Worm (Caenorhabditis elegans) whole organism, L2 larva: ENCODE results near the gene apc-11.

Experiments used
- C34F6.9 ChIP-seq: fragments of 150-350 bp; optimal IDR thresholded peaks from 2 replicates; lab custom pipeline; 2014; ENCODE audit warnings: missing biosample characterization, missing genetic modification characterization
- F13H6.1 ChIP-seq: sonication (generic microtip); optimal IDR thresholded peaks from 2 replicates; lab custom pipeline; 2016; ENCODE audit warnings: missing genetic modification characterization, missing compliant biosample characterization
- R02D3.7 ChIP-seq: fragments of 150-350 bp; optimal IDR thresholded peaks from 2 replicates; lab custom pipeline; 2014; ENCODE audit warnings: missing biosample characterization, missing genetic modification characterization
- Y55F3AM.14 ChIP-seq: fragments of 200-800 bp; sonication (Bioruptor generic); optimal IDR thresholded peaks from 2 replicates; lab custom pipeline; 2018; ENCODE audit warnings: mild to moderate bottlenecking, missing genetic modification characterization, missing compliant biosample characterization
- ZK546.5 ChIP-seq: sonication (generic microtip); optimal IDR thresholded peaks from 2 replicates; lab custom pipeline; 2017; ENCODE audit warnings: missing biosample characterization, missing genetic modification characterization
- alr-1 ChIP-seq: fragments of 150-350 bp; optimal IDR thresholded peaks from 2 replicates; lab custom pipeline; 2014; ENCODE audit warnings: missing biosample characterization, missing genetic modification characterization
- aly-2 ChIP-seq: fragments of 150-350 bp; optimal IDR thresholded peaks from 2 replicates; lab custom pipeline; 2014; ENCODE audit warnings: missing biosample characterization, missing genetic modification characterization
- ama-1 ChIP-seq: fragments of 150-350 bp; optimal IDR thresholded peaks from 2 replicates; lab custom pipeline; 2018; ENCODE audit warnings: inconsistent platforms
- blmp-1 ChIP-seq: sonication (generic microtip); optimal IDR thresholded peaks from 2 replicates; lab custom pipeline; 2017; ENCODE audit warnings: missing genetic modification characterization, mild to moderate bottlenecking, missing compliant biosample characterization, antibody characterized with exemption, moderate library complexity; ENCODE audit not compliant: insufficient read depth
- ceh-16 ChIP-seq: fragments of 150-350 bp; optimal IDR thresholded peaks from 2 replicates; lab custom pipeline; 2014; ENCODE audit warnings: missing biosample characterization, missing genetic modification characterization
- ceh-82 ChIP-seq: fragments of 150-350 bp; optimal IDR thresholded peaks from 2 replicates; lab custom pipeline; 2014; ENCODE audit warnings: missing biosample characterization, missing genetic modification characterization
- crh-2 ChIP-seq: sonication (generic microtip); optimal IDR thresholded peaks from 2 replicates; lab custom pipeline; 2017; ENCODE audit warnings: missing biosample characterization, missing genetic modification characterization
- egl-27 ChIP-seq: sonication (generic microtip); optimal IDR thresholded peaks from 3 replicates; lab custom pipeline; 2017; ENCODE audit warnings: missing biosample characterization, missing genetic modification reagents, missing genetic modification characterization
- elt-1 ChIP-seq: fragments of 150-350 bp; optimal IDR thresholded peaks from 2 replicates; lab custom pipeline; 2014; ENCODE audit warnings: missing biosample characterization, missing genetic modification characterization
- elt-3 ChIP-seq: sonication (generic microtip); optimal IDR thresholded peaks from 2 replicates; lab custom pipeline; 2017; ENCODE audit warnings: missing biosample characterization, missing genetic modification characterization
- fos-1 ChIP-seq: fragments of 150-350 bp; optimal IDR thresholded peaks from 2 replicates; lab custom pipeline; 2014; ENCODE audit warnings: missing biosample characterization, missing genetic modification characterization
- gmeb-1 ChIP-seq: fragments of 150-350 bp; optimal IDR thresholded peaks from 2 replicates; lab custom pipeline; 2014; ENCODE audit warnings: missing biosample characterization, missing genetic modification characterization
- lin-11 ChIP-seq: fragments of 150-350 bp; sonication (generic microtip); optimal IDR thresholded peaks from 2 replicates; lab custom pipeline; 2014; ENCODE audit warnings: missing biosample characterization, missing genetic modification characterization, inconsistent platforms, mixed read lengths
- lin-13 ChIP-seq: fragments of 150-350 bp; optimal IDR thresholded peaks from 2 replicates; lab custom pipeline; 2014; ENCODE audit warnings: missing biosample characterization, missing genetic modification reagents, missing genetic modification characterization
- lin-39 ChIP-seq: fragments of 150-350 bp; optimal IDR thresholded peaks from 2 replicates; lab custom pipeline; 2014; ENCODE audit warnings: missing biosample characterization, missing genetic modification reagents, missing genetic modification characterization
- mab-5 ChIP-seq: fragments of 150-350 bp; optimal IDR thresholded peaks from 2 replicates; lab custom pipeline; 2014; ENCODE audit warnings: missing biosample characterization, missing genetic modification characterization
- mbf-1 ChIP-seq: sonication (generic microtip); optimal IDR thresholded peaks from 2 replicates; lab custom pipeline; 2017; ENCODE audit warnings: missing biosample characterization, missing genetic modification characterization
- mdl-1 ChIP-seq, 2 experiments: fragments of 150-350 bp in 1 of 2; sonication (generic microtip) in 1 of 2; optimal IDR thresholded peaks; 2 replicates each; lab custom pipeline; 2017; ENCODE audit warnings: missing biosample characterization in 2 of 2, missing genetic modification characterization in 2 of 2
- nhr-10 ChIP-seq: sonication (generic microtip); optimal IDR thresholded peaks from 2 replicates; lab custom pipeline; 2017; ENCODE audit warnings: missing biosample characterization, missing genetic modification characterization
- nhr-11 ChIP-seq: fragments of 150-350 bp; optimal IDR thresholded peaks from 2 replicates; lab custom pipeline; 2014; ENCODE audit warnings: missing biosample characterization, missing genetic modification characterization
- nhr-12 ChIP-seq: fragments of 150-350 bp; optimal IDR thresholded peaks from 2 replicates; lab custom pipeline; 2014; ENCODE audit warnings: missing biosample characterization, missing genetic modification characterization
- nhr-129 ChIP-seq: fragments of 150-350 bp; optimal IDR thresholded peaks from 2 replicates; lab custom pipeline; 2014; ENCODE audit warnings: missing biosample characterization, missing genetic modification characterization
- nhr-21 ChIP-seq: fragments of 150-350 bp; optimal IDR thresholded peaks from 2 replicates; lab custom pipeline; 2014; ENCODE audit warnings: missing biosample characterization, missing genetic modification characterization
- nhr-23 ChIP-seq: fragments of 150-350 bp; optimal IDR thresholded peaks from 2 replicates; lab custom pipeline; 2014; ENCODE audit warnings: missing biosample characterization, missing genetic modification reagents, missing genetic modification characterization
- nhr-237 ChIP-seq: fragments of 150-350 bp; optimal IDR thresholded peaks from 2 replicates; lab custom pipeline; 2014; ENCODE audit warnings: missing biosample characterization, missing genetic modification characterization
- nhr-25 ChIP-seq: fragments of 150-350 bp; sonication (generic microtip); optimal IDR thresholded peaks from 3 replicates; lab custom pipeline; 2014; ENCODE audit warnings: missing biosample characterization, missing genetic modification characterization
- nhr-6 ChIP-seq: fragments of 150-350 bp; optimal IDR thresholded peaks from 2 replicates; lab custom pipeline; 2014; ENCODE audit warnings: missing biosample characterization, missing genetic modification characterization
- nhr-77 ChIP-seq: fragments of 150-350 bp; optimal IDR thresholded peaks from 2 replicates; lab custom pipeline; 2014; ENCODE audit warnings: missing biosample characterization, missing genetic modification characterization
- peb-1 ChIP-seq: fragments of 150-350 bp; optimal IDR thresholded peaks from 2 replicates; lab custom pipeline; 2014; ENCODE audit warnings: missing biosample characterization, missing genetic modification characterization
- sem-4 ChIP-seq: fragments of 150-350 bp; optimal IDR thresholded peaks from 2 replicates; lab custom pipeline; 2014; ENCODE audit warnings: missing biosample characterization, missing genetic modification reagents, missing genetic modification characterization
- skn-1 ChIP-seq: sonication (generic microtip); optimal IDR thresholded peaks from 2 replicates; lab custom pipeline; 2017; ENCODE audit warnings: missing biosample characterization, missing genetic modification characterization
- sma-3 ChIP-seq: sonication (generic microtip); optimal IDR thresholded peaks from 2 replicates; lab custom pipeline; 2016; ENCODE audit warnings: missing genetic modification reagents, missing genetic modification characterization, missing compliant biosample characterization
- sma-9 ChIP-seq, 2 experiments: fragments of 150-350 bp in 1 of 2; sonication (generic microtip) in 1 of 2; optimal IDR thresholded peaks; 2 replicates each; lab custom pipeline; 2014 to 2016; ENCODE audit warnings: missing genetic modification characterization in 2 of 2, mild to moderate bottlenecking in 1 of 2, missing biosample characterization in 1 of 2, missing compliant biosample characterization in 1 of 2, missing genetic modification reagents in 1 of 2, moderate library complexity in 1 of 2
- snpc-4 ChIP-seq: fragments of 150-350 bp; optimal IDR thresholded peaks from 2 replicates; lab custom pipeline; 2014; ENCODE audit warnings: missing biosample characterization, missing genetic modification characterization
- unc-39 ChIP-seq: fragments of 150-350 bp; optimal IDR thresholded peaks from 2 replicates; lab custom pipeline; 2014; ENCODE audit warnings: missing biosample characterization, missing genetic modification characterization
- unc-55 ChIP-seq: fragments of 150-350 bp; sonication (generic microtip); optimal IDR thresholded peaks from 3 replicates; lab custom pipeline; 2014; ENCODE audit warnings: missing biosample characterization, missing genetic modification reagents, missing genetic modification characterization
- unc-62 ChIP-seq: fragments of 150-350 bp; optimal IDR thresholded peaks from 2 replicates; lab custom pipeline; 2014; ENCODE audit warnings: missing biosample characterization, missing genetic modification reagents, missing genetic modification characterization
- zag-1 ChIP-seq: fragments of 150-350 bp; optimal IDR thresholded peaks from 2 replicates; lab custom pipeline; 2014; ENCODE audit warnings: missing biosample characterization, missing genetic modification characterization
- ztf-1 ChIP-seq: fragments of 200-800 bp; sonication (Bioruptor generic); conservative IDR thresholded peaks from 2 replicates; pipeline ENCODE4 v1.3.6; 2022; ENCODE audit warnings: missing genetic modification characterization, missing compliant biosample characterization
- ztf-11 ChIP-seq: sonication (generic microtip); optimal IDR thresholded peaks from 2 replicates; lab custom pipeline; 2017; ENCODE audit warnings: missing biosample characterization, missing genetic modification characterization
- ztf-4 ChIP-seq: fragments of 150-350 bp; optimal IDR thresholded peaks from 2 replicates; lab custom pipeline; 2014; ENCODE audit warnings: missing biosample characterization, missing genetic modification characterization

Gene apc-11

ce11 chrIII:4584068-4584566 lies 10.1 kb downstream of the apc-11 start, which contains the start of gene F35G12.5:
TSS of gene F35G12.5 (plus strand) at chrIII:4584118.
- TF ChIP-seq Y55F3AM.14: no peak
- TF ChIP-seq unc-55 (GFP tag; lab: Kevin White, UChicago): no peak
- TF ChIP-seq nhr-237 (tag; lab: Kevin White, UChicago): no peak
- TF ChIP-seq ceh-16 (tag; lab: Kevin White, UChicago): no peak
- TF ChIP-seq gmeb-1 (tag; lab: Kevin White, UChicago): no peak
- no peak for TF ChIP-seq elt-3 (tag; lab: Kevin White, UChicago)
- TF ChIP-seq skn-1 (tag; lab: Kevin White, UChicago): no peak
- TF ChIP-seq fos-1: no peak
- TF ChIP-seq nhr-25 (tag; lab: Kevin White, UChicago): no peak
- no peak for TF ChIP-seq blmp-1 (tag; lab: Kevin White, UChicago)

- TF ChIP-seq lin-13 (GFP tag; lab: Kevin White, UChicago) (no peak), nhr-10 (tag; lab: Kevin White, UChicago) (no peak), lin-11 (tag; lab: Kevin White, UChicago) (no peak), nhr-12 (tag; lab: Kevin White, UChicago) (no peak), F13H6.1 (tag; lab: Kevin White, UChicago) (no peak), ama-1 (lab: Kevin White, UChicago) (no peak), nhr-25 (tag; lab: Kevin White, UChicago) (no peak), elt-1 (tag; lab: Kevin White, UChicago) (no peak), unc-55 (GFP tag; lab: Kevin White, UChicago) (no peak), ZK546.5 (tag; lab: Kevin White, UChicago) (no peak), fos-1 (no peak), nhr-23 (tag; lab: Kevin White, UChicago) (no peak), R02D3.7 (tag; lab: Kevin White, UChicago) (no peak), mbf-1 (no peak), ztf-11 (tag; lab: Kevin White, UChicago) (no peak)
- TF ChIP-seq, all 48 proteins: peak for 0
Measured at ce11 chrIII:4581495-4581894, 12.7 kb downstream of the apc-11 start, which contains the start of gene F35G12.12. TSS of gene F35G12.12 (plus strand) at chrIII:4581795.

ce11 chrIII:4578385-4578903 lies 15.8 kb downstream of the apc-11 start, which contains the start of the genes sel-5 and wdr-48:
TSS of gene sel-5 (minus strand) at chrIII:4578437.
TSS of gene wdr-48 (plus strand) at chrIII:4578853.
- no peak for TF ChIP-seq R02D3.7 (tag; lab: Kevin White, UChicago)
- TF ChIP-seq nhr-10 (tag; lab: Kevin White, UChicago): no peak
- no peak for TF ChIP-seq egl-27 (tag; lab: Kevin White, UChicago)
- TF ChIP-seq nhr-21: no peak
- TF ChIP-seq aly-2 (tag; lab: Kevin White, UChicago): no peak
- peak; percentile 42 for TF ChIP-seq F13H6.1 (tag; lab: Kevin White, UChicago)
- no peak for TF ChIP-seq nhr-23 (tag; lab: Kevin White, UChicago)
- no peak for TF ChIP-seq ZK546.5 (tag; lab: Kevin White, UChicago)
- TF ChIP-seq Y55F3AM.14: no peak
- TF ChIP-seq ceh-82 (tag; lab: Kevin White, UChicago): no peak
- TF ChIP-seq ztf-11 (tag; lab: Kevin White, UChicago): no peak
- TF ChIP-seq mdl-1 (tag; optimal IDR thresholded peaks at IDR 0.05; lab: Kevin White, UChicago): no peak
- no peak for TF ChIP-seq nhr-12 (tag; lab: Kevin White, UChicago)
- no peak for TF ChIP-seq elt-1 (tag; lab: Kevin White, UChicago)
- no peak for TF ChIP-seq nhr-77 (tag; lab: Kevin White, UChicago)
- TF ChIP-seq nhr-6 (tag; lab: Kevin White, UChicago): no peak
- TF ChIP-seq nhr-11 (tag; lab: Kevin White, UChicago): no peak
- no peak for TF ChIP-seq peb-1 (tag; lab: Kevin White, UChicago)
- no peak for TF ChIP-seq unc-39 (tag; lab: Kevin White, UChicago)
- TF ChIP-seq ztf-4 (tag; lab: Kevin White, UChicago): no peak
- TF ChIP-seq sma-3 (GFP tag; lab: Kevin White, UChicago): peak; percentile 10
- no peak for TF ChIP-seq lin-39 (tag; lab: Kevin White, UChicago)
- TF ChIP-seq alr-1 (tag; lab: Kevin White, UChicago): no peak
- no peak for TF ChIP-seq snpc-4 (tag; lab: Kevin White, UChicago)
- TF ChIP-seq unc-62 (GFP tag; lab: Kevin White, UChicago): no peak
- no peak for TF ChIP-seq sma-9 (GFP tag; optimal IDR thresholded peaks at IDR 0.05; lab: Kevin White, UChicago)
- TF ChIP-seq sma-9 (tag; optimal IDR thresholded peaks at IDR 0.05; lab: Kevin White, UChicago): no peak
- no peak for TF ChIP-seq nhr-129 (tag; lab: Kevin White, UChicago)
- no peak for TF ChIP-seq ztf-1 (GFP tag; lab: Robert Waterston, UW)
- peak; percentile 70 for TF ChIP-seq unc-55 (GFP tag; lab: Kevin White, UChicago)
- TF ChIP-seq nhr-237 (tag; lab: Kevin White, UChicago): no peak
- TF ChIP-seq skn-1 (tag; lab: Kevin White, UChicago): no peak
- no peak for TF ChIP-seq lin-13 (GFP tag; lab: Kevin White, UChicago)
- no peak for TF ChIP-seq sem-4 (tag; lab: Kevin White, UChicago)
- no peak for TF ChIP-seq zag-1 (tag; lab: Kevin White, UChicago)
- TF ChIP-seq elt-3 (tag; lab: Kevin White, UChicago): no peak
- no peak for TF ChIP-seq blmp-1 (tag; lab: Kevin White, UChicago)
- TF ChIP-seq mab-5 (tag; lab: Kevin White, UChicago): no peak
- TF ChIP-seq crh-2 (tag; lab: Kevin White, UChicago): peak; percentile 26
- no peak for TF ChIP-seq fos-1
- no peak for TF ChIP-seq nhr-25 (tag; lab: Kevin White, UChicago)
- TF ChIP-seq ama-1 (lab: Kevin White, UChicago): no peak
- TF ChIP-seq lin-11 (tag; lab: Kevin White, UChicago): peak; percentile 23
- peak; percentile 58 for TF ChIP-seq C34F6.9 (tag; lab: Kevin White, UChicago)
